Worm (Caenorhabditis elegans) whole organism, late embryonic: Measurements from ENCODE around the gene E02C12.19.

Experiments used
- C08G9.2 ChIP-seq: sonication (generic microtip); optimal IDR thresholded peaks from 2 replicates; lab custom pipeline; 2016; ENCODE audit warnings: mild to moderate bottlenecking, missing genetic modification characterization, moderate library complexity, missing compliant biosample characterization
- C38D4.7 ChIP-seq: fragments of 200-800 bp; sonication (Bioruptor generic); optimal IDR thresholded peaks from 2 replicates; lab custom pipeline; 2018; ENCODE audit warnings: mild to moderate bottlenecking, missing genetic modification characterization, moderate library complexity, missing compliant biosample characterization
- K09A11.1 ChIP-seq: sonication (generic microtip); optimal IDR thresholded peaks from 2 replicates; lab custom pipeline; 2017; ENCODE audit warnings: antibody characterized with exemption, mild to moderate bottlenecking, missing genetic modification characterization, missing compliant biosample characterization; ENCODE audit not compliant: insufficient read depth
- ama-1 ChIP-seq: fragments of 150-350 bp; optimal IDR thresholded peaks from 2 replicates; lab custom pipeline; 2014
- ceh-14 ChIP-seq: sonication (generic microtip); optimal IDR thresholded peaks from 2 replicates; lab custom pipeline; 2016; ENCODE audit warnings: missing genotype, missing genetic modification characterization, missing compliant biosample characterization
- ceh-18 ChIP-seq: sonication (generic microtip); optimal IDR thresholded peaks from 2 replicates; lab custom pipeline; 2016; ENCODE audit warnings: missing genetic modification characterization, missing compliant biosample characterization
- ceh-19 ChIP-seq: fragments of 200-800 bp; sonication (Bioruptor generic); optimal IDR thresholded peaks from 2 replicates; lab custom pipeline; 2018; ENCODE audit warnings: mild to moderate bottlenecking, missing genetic modification characterization, missing compliant biosample characterization
- ceh-22 ChIP-seq: sonication (generic microtip); optimal IDR thresholded peaks from 2 replicates; lab custom pipeline; 2017; ENCODE audit warnings: missing biosample characterization, missing genetic modification characterization
- ceh-30 ChIP-seq: fragments of 150-350 bp; optimal IDR thresholded peaks from 2 replicates; lab custom pipeline; 2014; ENCODE audit warnings: missing biosample characterization, missing genetic modification characterization
- ceh-34 ChIP-seq: sonication (generic microtip); optimal IDR thresholded peaks from 2 replicates; lab custom pipeline; 2016; ENCODE audit warnings: mild to moderate bottlenecking, missing genetic modification characterization, missing compliant biosample characterization
- ceh-45 ChIP-seq: fragments of 200-800 bp; sonication (Bioruptor generic); IDR thresholded peaks from 2 replicates; pipeline ENCODE4 v1.3.6; 2022; ENCODE audit warnings: missing genetic modification reagents, missing genetic modification characterization, missing compliant biosample characterization
- ceh-48 ChIP-seq: sonication (generic microtip); optimal IDR thresholded peaks from 2 replicates; lab custom pipeline; 2016; ENCODE audit warnings: missing genetic modification characterization, inconsistent platforms, missing compliant biosample characterization
- ceh-6 ChIP-seq: fragments of 200-800 bp; sonication (Bioruptor generic); optimal IDR thresholded peaks from 2 replicates; lab custom pipeline; 2018; ENCODE audit warnings: mild to moderate bottlenecking, missing genetic modification characterization, missing compliant biosample characterization
- ceh-9 ChIP-seq: sonication (generic microtip); optimal IDR thresholded peaks from 2 replicates; lab custom pipeline; 2016; ENCODE audit warnings: mild to moderate bottlenecking, missing genetic modification characterization, inconsistent platforms, missing compliant biosample characterization
- che-1 ChIP-seq: sonication (generic microtip); optimal IDR thresholded peaks from 2 replicates; lab custom pipeline; 2016; ENCODE audit warnings: mild to moderate bottlenecking, missing genetic modification characterization, missing compliant biosample characterization
- dmd-4 ChIP-seq: sonication (generic microtip); optimal IDR thresholded peaks from 2 replicates; lab custom pipeline; 2016; ENCODE audit warnings: borderline replicate concordance, missing genetic modification characterization, missing compliant biosample characterization
- elt-2 ChIP-seq: sonication (generic microtip); optimal IDR thresholded peaks from 2 replicates; lab custom pipeline; 2016; ENCODE audit warnings: missing genetic modification reagents, missing genetic modification characterization, missing compliant biosample characterization
- elt-4 ChIP-seq: sonication (generic microtip); optimal IDR thresholded peaks from 2 replicates; lab custom pipeline; 2016; ENCODE audit warnings: missing genetic modification characterization, missing compliant biosample characterization
- eyg-1 ChIP-seq: sonication (generic microtip); optimal IDR thresholded peaks from 2 replicates; lab custom pipeline; 2016; ENCODE audit warnings: missing genotype, missing genetic modification characterization, missing compliant biosample characterization
- fkh-10 ChIP-seq: fragments of 150-350 bp; optimal IDR thresholded peaks from 2 replicates; lab custom pipeline; 2014; ENCODE audit warnings: missing biosample characterization, missing genetic modification reagents, missing genetic modification characterization
- gmeb-2 ChIP-seq: sonication (generic microtip); optimal IDR thresholded peaks from 2 replicates; lab custom pipeline; 2016; ENCODE audit warnings: missing genetic modification characterization, inconsistent platforms, missing compliant biosample characterization
- hlh-15 ChIP-seq: sonication (generic microtip); optimal IDR thresholded peaks from 2 replicates; lab custom pipeline; 2016; ENCODE audit warnings: missing genetic modification characterization, missing compliant biosample characterization
- hlh-8 ChIP-seq: sonication (generic microtip); optimal IDR thresholded peaks from 2 replicates; lab custom pipeline; 2016; ENCODE audit warnings: missing genotype, missing genetic modification characterization, missing compliant biosample characterization
- lim-6 ChIP-seq: sonication (generic microtip); optimal IDR thresholded peaks from 2 replicates; lab custom pipeline; 2016; ENCODE audit warnings: missing genetic modification characterization, missing compliant biosample characterization
- nhr-11 ChIP-seq: fragments of 150-350 bp; optimal IDR thresholded peaks from 2 replicates; lab custom pipeline; 2014; ENCODE audit warnings: missing biosample characterization, missing genetic modification characterization
- nhr-232 ChIP-seq: sonication (generic microtip); optimal IDR thresholded peaks from 2 replicates; lab custom pipeline; 2016; ENCODE audit warnings: missing genetic modification characterization, missing compliant biosample characterization
- npax-4 ChIP-seq: sonication (generic microtip); optimal IDR thresholded peaks from 2 replicates; lab custom pipeline; 2016; ENCODE audit warnings: missing genetic modification characterization, missing compliant biosample characterization
- odd-2 ChIP-seq: sonication (generic microtip); optimal IDR thresholded peaks from 2 replicates; lab custom pipeline; 2017; ENCODE audit warnings: antibody characterized with exemption, mild to moderate bottlenecking, missing genetic modification characterization, missing compliant biosample characterization
- pag-3 ChIP-seq: sonication (generic microtip); optimal IDR thresholded peaks from 2 replicates; lab custom pipeline; 2016; ENCODE audit warnings: missing compliant biosample characterization, missing genetic modification characterization, borderline replicate concordance
- pax-1 ChIP-seq: fragments of 150-350 bp; optimal IDR thresholded peaks from 2 replicates; lab custom pipeline; 2014; ENCODE audit warnings: missing biosample characterization, missing genetic modification characterization
- pha-2 ChIP-seq: sonication (generic microtip); optimal IDR thresholded peaks from 2 replicates; lab custom pipeline; 2017; ENCODE audit warnings: mild to moderate bottlenecking, missing genetic modification characterization, missing compliant biosample characterization
- pros-1 ChIP-seq: fragments of 150-350 bp; optimal IDR thresholded peaks from 2 replicates; lab custom pipeline; 2014; ENCODE audit warnings: missing biosample characterization, missing genetic modification reagents, missing genetic modification characterization
- ref-2 ChIP-seq: sonication (generic microtip); optimal IDR thresholded peaks from 2 replicates; lab custom pipeline; 2016; ENCODE audit warnings: missing genetic modification characterization, missing compliant biosample characterization
- sox-2 ChIP-seq: fragments of 200-800 bp; sonication (Bioruptor generic); IDR thresholded peaks from 2 replicates; pipeline ENCODE4 v1.3.6; 2022; ENCODE audit warnings: missing genetic modification reagents, missing genetic modification characterization, missing compliant biosample characterization
- sox-4 ChIP-seq: sonication (generic microtip); optimal IDR thresholded peaks from 2 replicates; lab custom pipeline; 2017; ENCODE audit warnings: mild to moderate bottlenecking, missing genetic modification characterization, inconsistent platforms, missing compliant biosample characterization
- syd-9 ChIP-seq: sonication (generic microtip); optimal IDR thresholded peaks from 2 replicates; lab custom pipeline; 2016; ENCODE audit warnings: mild to moderate bottlenecking, missing genetic modification characterization, moderate library complexity, missing compliant biosample characterization
- tbx-2 ChIP-seq: sonication (generic microtip); optimal IDR thresholded peaks from 2 replicates; lab custom pipeline; 2016; ENCODE audit warnings: missing genetic modification characterization, missing compliant biosample characterization
- tbx-7 ChIP-seq: sonication (generic microtip); optimal IDR thresholded peaks from 2 replicates; lab custom pipeline; 2016; ENCODE audit warnings: missing genotype, missing genetic modification characterization, missing compliant biosample characterization
- unc-42 ChIP-seq: sonication (generic microtip); optimal IDR thresholded peaks from 2 replicates; lab custom pipeline; 2016; ENCODE audit warnings: missing genotype, missing genetic modification characterization, missing compliant biosample characterization
- unc-55 ChIP-seq: sonication (generic microtip); optimal IDR thresholded peaks from 2 replicates; lab custom pipeline; 2017; ENCODE audit warnings: missing biosample characterization, missing genetic modification reagents, missing genetic modification characterization
- zip-5 ChIP-seq: sonication (generic microtip); optimal IDR thresholded peaks from 2 replicates; lab custom pipeline; 2016; ENCODE audit warnings: missing genetic modification characterization, missing compliant biosample characterization

The E02C12.19 gene

DNA sequence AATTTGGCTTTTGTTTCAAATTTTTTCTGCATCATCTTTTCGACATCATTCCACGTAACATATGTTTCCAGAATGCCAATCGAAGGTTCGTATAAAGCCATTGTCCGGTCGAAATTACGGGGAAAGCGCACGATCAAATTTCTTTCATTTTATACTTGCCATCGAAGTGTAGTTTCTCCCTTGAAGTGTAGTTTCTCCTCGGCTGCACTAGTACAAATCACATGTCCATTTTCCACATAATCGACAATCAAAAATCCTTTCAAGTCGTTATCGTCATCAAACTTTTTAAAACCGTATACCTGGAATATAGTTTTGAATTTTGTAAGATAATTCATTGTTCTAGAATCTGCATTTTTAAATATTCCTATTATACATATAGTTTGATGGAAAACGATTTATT is 939 bp downstream of the E02C12.19 start, which contains the start of gene E02C12.9:
E02C12.9 (minus strand) TSS at position 101 of the 400 bp plus-strand sequence.
- TF ChIP-seq ceh-30 (tag; lab: Kevin White, UChicago) (no peak), ceh-19 (no peak), tbx-2 (no peak), gmeb-2 (tag; lab: Kevin White, UChicago) (no peak), zip-5 (no peak), elt-2 (no peak), lim-6 (tag; lab: Kevin White, UChicago) (no peak), fkh-10 (GFP tag; lab: Kevin White, UChicago) (no peak), ceh-34 (tag; lab: Kevin White, UChicago) (no peak), pax-1 (tag; lab: Kevin White, UChicago) (no peak), eyg-1 (tag; lab: Kevin White, UChicago) (no peak), ceh-14 (tag; lab: Kevin White, UChicago) (no peak), C38D4.7 (GFP tag; lab: Kevin White, UChicago) (no peak)

DNA sequence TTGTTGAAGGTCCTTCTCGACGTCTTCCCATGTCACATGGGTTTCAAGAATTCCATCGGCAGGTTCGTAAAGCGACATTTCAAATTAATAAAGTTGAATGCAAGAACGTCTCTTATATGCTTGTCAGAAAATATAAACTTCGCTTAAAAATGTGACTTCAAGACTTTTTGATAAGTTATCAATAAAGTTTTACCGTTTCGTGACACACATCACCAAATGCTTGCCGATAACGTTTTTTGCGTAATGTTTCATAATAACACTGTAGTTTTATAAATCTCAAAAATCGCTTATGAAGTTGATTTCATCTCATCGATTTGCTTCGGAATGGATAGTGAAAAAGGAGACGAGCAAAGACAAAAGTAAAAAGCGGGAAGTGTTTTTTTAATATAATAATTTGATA is 2.8 kb downstream of the E02C12.19 start, which contains the start of gene E02C12.8:
E02C12.8 (minus strand) TSS at position 141 of the 400 bp plus-strand sequence.
- TF ChIP-seq ceh-19 (no peak), elt-2 (peak; percentile 35)

DNA sequence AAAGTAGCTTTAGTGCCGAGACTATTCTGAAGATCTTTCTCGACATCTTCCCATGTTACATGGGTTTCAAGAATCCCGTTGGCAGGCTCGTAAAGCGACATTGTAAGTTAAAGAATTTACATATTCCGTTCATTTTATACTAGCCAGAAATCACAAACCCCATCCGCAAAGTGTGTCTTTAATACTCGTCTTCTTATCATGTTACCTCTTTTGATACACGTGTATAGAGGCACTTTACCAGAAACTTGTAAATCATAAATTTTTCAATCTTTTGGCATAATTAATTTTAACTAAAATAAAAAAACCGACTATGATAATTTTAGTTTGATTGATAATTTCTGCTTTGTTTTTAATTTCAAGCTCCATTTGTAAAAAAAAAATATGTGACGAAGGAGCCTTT is 5.3 kb downstream of the E02C12.19 start, which contains the start of gene E02C12.6:
E02C12.6 (minus strand) TSS at position 101 of the 400 bp plus-strand sequence.
- TF ChIP-seq eyg-1 (tag; lab: Kevin White, UChicago) (no peak), pax-1 (tag; lab: Kevin White, UChicago) (no peak), K09A11.1 (tag; lab: Kevin White, UChicago) (no peak), elt-2 (no peak), che-1 (tag; lab: Kevin White, UChicago) (no peak), ceh-48 (tag; lab: Kevin White, UChicago) (no peak), elt-4 (tag; lab: Kevin White, UChicago) (no peak), tbx-7 (tag; lab: Kevin White, UChicago) (no peak), ceh-14 (tag; lab: Kevin White, UChicago) (no peak), nhr-11 (tag; lab: Kevin White, UChicago) (no peak), pha-2 (no peak), unc-42 (tag; lab: Kevin White, UChicago) (no peak), ceh-22 (tag; lab: Kevin White, UChicago) (no peak), ref-2 (tag; lab: Kevin White, UChicago) (no peak), ceh-34 (tag; lab: Kevin White, UChicago) (no peak), C08G9.2 (tag; lab: Kevin White, UChicago) (no peak)

DNA sequence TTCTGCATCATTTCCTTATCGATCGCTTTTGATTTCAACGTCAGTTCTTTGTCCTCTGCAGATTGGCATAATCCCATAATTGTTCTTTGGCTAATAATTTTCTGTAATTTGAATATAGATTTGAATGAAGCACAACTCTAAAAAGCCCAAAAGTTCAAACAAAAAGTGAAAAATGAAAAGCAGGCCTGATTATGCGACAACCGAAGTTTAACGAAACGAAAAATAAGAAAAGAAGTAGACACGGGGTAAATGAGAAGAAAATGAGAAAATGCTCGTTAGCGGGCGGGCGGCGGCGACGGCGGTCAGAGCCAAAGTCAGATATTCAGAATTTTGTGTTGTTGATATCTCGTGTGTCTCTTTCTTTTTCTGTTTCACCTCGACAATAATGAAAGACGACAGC is 16.6 kb downstream of the E02C12.19 start, which contains the start of gene gpa-3:
gpa-3 (minus strand) TSS at position 101 of the 400 bp plus-strand sequence.
- TF ChIP-seq odd-2 (tag; lab: Kevin White, UChicago), result no peak
- no peak for TF ChIP-seq fkh-10 (GFP tag; lab: Kevin White, UChicago)
- TF ChIP-seq hlh-8 (tag; lab: Kevin White, UChicago), result no peak
- TF ChIP-seq ceh-30 (tag; lab: Kevin White, UChicago), result no peak
- TF ChIP-seq ceh-45, result no peak
- no peak for TF ChIP-seq syd-9 (tag; lab: Kevin White, UChicago)
- TF ChIP-seq npax-4, result no peak
- TF ChIP-seq pag-3 (tag; lab: Kevin White, UChicago), result no peak
- TF ChIP-seq dmd-4, result no peak
- no peak for TF ChIP-seq tbx-7 (tag; lab: Kevin White, UChicago)
- TF ChIP-seq ceh-14 (tag; lab: Kevin White, UChicago), result no peak
- TF ChIP-seq K09A11.1 (tag; lab: Kevin White, UChicago), result no peak
- TF ChIP-seq, all 69 proteins: peak for 0

DNA sequence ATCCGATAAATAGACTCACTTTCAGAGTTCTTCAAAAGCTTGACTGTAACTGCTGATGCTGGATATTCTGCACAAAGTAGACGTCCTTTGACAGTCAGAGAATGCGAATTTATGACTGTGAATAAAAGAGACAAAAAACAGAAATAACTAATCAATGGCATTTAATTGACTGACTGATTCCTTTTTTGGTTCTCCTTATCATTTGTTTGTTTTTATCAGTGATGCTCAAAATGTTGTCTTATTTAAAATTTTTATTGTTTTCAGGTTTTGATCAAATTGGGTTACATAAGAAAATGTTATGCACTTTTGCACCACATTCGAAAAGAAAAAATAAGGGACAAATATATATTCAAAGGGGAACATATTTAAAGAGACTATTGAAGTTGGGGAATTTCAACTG is 20.0 kb downstream of the E02C12.19 start, which contains the start of gene ttr-49:
ttr-49 (minus strand) TSS at position 171 of the 400 bp plus-strand sequence.
- TF ChIP-seq lim-6 (tag; lab: Kevin White, UChicago) (no peak), ceh-14 (tag; lab: Kevin White, UChicago) (no peak), unc-55 (GFP tag; lab: Kevin White, UChicago) (no peak), ama-1 (lab: Kevin White, UChicago) (no peak), ref-2 (tag; lab: Kevin White, UChicago) (no peak), ceh-9 (tag; lab: Kevin White, UChicago) (no peak), sox-2 (GFP tag; lab: Robert Waterston, UW) (no peak), ceh-18 (tag; lab: Kevin White, UChicago) (no peak), ceh-6 (GFP tag; lab: Kevin White, UChicago) (no peak), sox-4 (no peak), K09A11.1 (tag; lab: Kevin White, UChicago) (no peak), nhr-232 (tag; lab: Kevin White, UChicago) (no peak), pros-1 (tag; lab: Kevin White, UChicago) (no peak), dmd-4 (no peak), hlh-15 (tag; lab: Kevin White, UChicago) (no peak), hlh-8 (tag; lab: Kevin White, UChicago) (no peak)
- TF ChIP-seq, all 69 proteins: peak for 0
